Comparison of ENCODE assay signal across 2 fruit fly cellular contexts in genomic region chr3R:18064369-18064768, dm6.
A peak's percentile ranks its signal among the peaks of the same experiment; 100 is the strongest.
TF ChIP-seq lines count a peak whose summit lies in the region.

No protein-coding gene starts in this region.

TF ChIP-seq in whole organism, prepupa, 60 proteins besides CTCF, POLR2A, EP300 and RAD21:
- TF ChIP-seq Ets96B (tag; optimal IDR thresholded peaks at IDR 0.05; lab: Kevin White, UChicago) (peak; percentile 6), esn (GFP tag; optimal IDR thresholded peaks at IDR 0.05; lab: Kevin White, UChicago) (no peak), fd59A (GFP tag; optimal IDR thresholded peaks at IDR 0.05; lab: Kevin White, UChicago) (no peak), CG32006 (GFP tag; optimal IDR thresholded peaks at IDR 0.05; lab: Kevin White, UChicago) (peak; percentile 11), CG10631 (GFP tag; optimal IDR thresholded peaks at IDR 0.05; lab: Kevin White, UChicago) (peak; percentile 11), Smox (GFP tag; optimal IDR thresholded peaks at IDR 0.05; lab: Kevin White, UChicago) (no peak), Eip78C (GFP tag; lab: Kevin White, UChicago) (peak; percentile 52)
TF ChIP-seq in whole organism, prepupa: peak in this region for 4.

TF ChIP-seq in whole organism, pupa, 21 proteins besides CTCF, POLR2A, EP300 and RAD21:
- TF ChIP-seq CG8159 (tag; optimal IDR thresholded peaks at IDR 0.05; lab: Kevin White, UChicago) (peak; percentile 34), CG14655 (GFP tag; optimal IDR thresholded peaks at IDR 0.05; lab: Kevin White, UChicago) (peak; percentile 68), Pif1A (GFP tag; optimal IDR thresholded peaks at IDR 0.05; lab: Kevin White, UChicago) (no peak), D1 (tag; optimal IDR thresholded peaks at IDR 0.05; lab: Kevin White, UChicago) (no peak), CG9948 (tag; optimal IDR thresholded peaks at IDR 0.05; lab: Kevin White, UChicago) (peak; percentile 27), CG8301 (tag; optimal IDR thresholded peaks at IDR 0.05; lab: Kevin White, UChicago) (peak; percentile 40), CG17806 (tag; optimal IDR thresholded peaks at IDR 0.05; lab: Kevin White, UChicago) (peak; percentile 25), CG34367 (tag; optimal IDR thresholded peaks at IDR 0.05; lab: Kevin White, UChicago) (no peak)
